Fruit fly (Drosophila melanogaster) whole organism, adult: Measurements from ENCODE around the gene CG13658.
A peak's percentile ranks its signal among the peaks of the same experiment; 100 is the strongest.

Source experiments
- CG11617 ChIP-seq: fragments of 200-800 bp; sonication (Bioruptor generic); optimal IDR thresholded peaks from 2 replicates; lab custom pipeline; 2017; ENCODE audit warnings: mild to moderate bottlenecking, missing biosample characterization, missing genetic modification reagents, missing genetic modification characterization
- CG12768 ChIP-seq: fragments of 200-800 bp; sonication (Bioruptor generic); optimal IDR thresholded peaks from 2 replicates; lab custom pipeline; 2017; ENCODE audit warnings: missing biosample characterization, missing genetic modification characterization, mild to moderate bottlenecking, moderate library complexity, missing genetic modification reagents
- CG14711 ChIP-seq: fragments of 200-800 bp; sonication (Bioruptor generic); optimal IDR thresholded peaks from 2 replicates; lab custom pipeline; 2018; ENCODE audit warnings: missing biosample characterization, mild to moderate bottlenecking, missing genetic modification characterization, moderate library complexity
- CG1620 ChIP-seq: fragments of 200-800 bp; sonication (Bioruptor generic); optimal IDR thresholded peaks from 2 replicates; lab custom pipeline; 2016; ENCODE audit warnings: missing biosample characterization, missing genetic modification characterization
- CG33017 ChIP-seq: fragments of 200-800 bp; sonication (Bioruptor generic); optimal IDR thresholded peaks from 2 replicates; lab custom pipeline; 2018; ENCODE audit warnings: missing biosample characterization, mild to moderate bottlenecking, missing genetic modification characterization, moderate library complexity
- CG5204 ChIP-seq: fragments of 200-800 bp; sonication (Bioruptor generic); optimal IDR thresholded peaks from 2 replicates; lab custom pipeline; 2016; ENCODE audit warnings: missing biosample characterization, missing genetic modification characterization
- CG7045 ChIP-seq: fragments of 200-800 bp; sonication (Bioruptor generic); optimal IDR thresholded peaks from 2 replicates; lab custom pipeline; 2017; ENCODE audit warnings: missing biosample characterization, mild to moderate bottlenecking, missing genetic modification characterization
- CG7101 ChIP-seq: fragments of 200-800 bp; sonication (Bioruptor generic); optimal IDR thresholded peaks from 2 replicates; lab custom pipeline; 2018; ENCODE audit warnings: missing biosample characterization, mild to moderate bottlenecking, missing genetic modification characterization, moderate library complexity
- Clk ChIP-seq: fragments of 200-800 bp; sonication (Bioruptor generic); optimal IDR thresholded peaks from 2 replicates; lab custom pipeline; 2017; ENCODE audit warnings: missing biosample characterization, missing genetic modification characterization
- Crg-1 ChIP-seq: fragments of 200-800 bp; sonication (Bioruptor generic); optimal IDR thresholded peaks from 2 replicates; lab custom pipeline; 2016; ENCODE audit warnings: missing biosample characterization, missing genetic modification characterization
- Hr96 ChIP-seq: fragments of 200-800 bp; sonication (Bioruptor generic); optimal IDR thresholded peaks from 2 replicates; lab custom pipeline; 2016; ENCODE audit warnings: missing biosample characterization, missing genetic modification characterization
- Mnt ChIP-seq: fragments of 200-800 bp; sonication (Bioruptor generic); optimal IDR thresholded peaks from 2 replicates; lab custom pipeline; 2016; ENCODE audit warnings: missing biosample characterization, mild to moderate bottlenecking, missing genetic modification characterization
- bab1 ChIP-seq: fragments of 200-800 bp; sonication (Bioruptor generic); optimal IDR thresholded peaks from 3 replicates; lab custom pipeline; 2019; ENCODE audit warnings: missing biosample characterization, mild to moderate bottlenecking, missing genetic modification characterization, moderate library complexity
- cic ChIP-seq: fragments of 200-800 bp; sonication (Bioruptor generic); optimal IDR thresholded peaks from 2 replicates; lab custom pipeline; 2017; ENCODE audit warnings: missing biosample characterization, mild to moderate bottlenecking, missing genetic modification characterization, moderate library complexity
- cnc ChIP-seq, 2 experiments: fragments of >200 bp; optimal IDR thresholded peaks; 2 replicates each; lab custom pipeline; 2017
- kay ChIP-seq: fragments of 200-800 bp; sonication (Bioruptor generic); peaks from one replicate; lab custom pipeline; 2016; ENCODE audit warnings: missing biosample characterization, missing genetic modification characterization, borderline replicate concordance
- ovo ChIP-seq: fragments of 200-800 bp; sonication (Bioruptor generic); optimal IDR thresholded peaks from 2 replicates; lab custom pipeline; 2016; ENCODE audit warnings: missing biosample characterization, missing genetic modification characterization
- pad ChIP-seq: fragments of 200-800 bp; sonication (Bioruptor generic); optimal IDR thresholded peaks from 3 replicates; lab custom pipeline; 2017; ENCODE audit warnings: missing biosample characterization, missing genetic modification characterization, mild to moderate bottlenecking, moderate library complexity, missing genetic modification reagents
- tj ChIP-seq: fragments of 200-800 bp; sonication (Bioruptor generic); optimal IDR thresholded peaks from 3 replicates; lab custom pipeline; 2017; ENCODE audit warnings: missing biosample characterization, mild to moderate bottlenecking, missing genetic modification characterization, moderate library complexity
- toe ChIP-seq: fragments of 200-800 bp; sonication (Bioruptor generic); optimal IDR thresholded peaks from 2 replicates; lab custom pipeline; 2016; ENCODE audit warnings: missing biosample characterization, missing genetic modification characterization

CG13658 gene

dm6 chr3R:25275276-25275675 lies 12.0 kb upstream of the CG13658 start:
- TF ChIP-seq Hr96 (GFP tag; lab: Kevin White, UChicago) (no peak), CG14711 (tag; lab: Kevin White, UChicago) (peak; percentile 22), kay (GFP tag; lab: Kevin White, UChicago) (peak; percentile 94), Clk (GFP tag; lab: Kevin White, UChicago) (no peak), ovo (GFP tag; lab: Kevin White, UChicago) (peak; percentile 20), CG7101 (peak; percentile 65), CG7045 (peak; percentile 80), pad (GFP tag; lab: Kevin White, UChicago) (peak; percentile 44), CG5204 (peak; percentile 34), CG11617 (GFP tag; lab: Kevin White, UChicago) (peak; percentile 62), bab1 (GFP tag; lab: Kevin White, UChicago) (no peak), tj (GFP tag; lab: Kevin White, UChicago) (no peak), CG33017 (peak; percentile 71), CG1620 (GFP tag; lab: Kevin White, UChicago) (no peak), CG12768 (GFP tag; lab: Kevin White, UChicago) (peak; percentile 58), cnc (optimal IDR thresholded peaks at IDR 0.05; lab: Kevin White, UChicago) (no peak), toe (no peak), Mnt (GFP tag; lab: Kevin White, UChicago) (peak; percentile 19), cic (GFP tag; lab: Kevin White, UChicago) (peak; percentile 97), Crg-1 (GFP tag; lab: Kevin White, UChicago) (peak; percentile 11)

dm6 chr3R:25277112-25277511 lies 10.2 kb upstream of the CG13658 start, which contains the start of gene CG10513:
CG10513 (minus strand) TSS chr3R:25277212.
- TF ChIP-seq CG7101 = no peak
- TF ChIP-seq CG1620 (GFP tag; lab: Kevin White, UChicago) = no peak
- TF ChIP-seq ovo (GFP tag; lab: Kevin White, UChicago) = no peak
- TF ChIP-seq Hr96 (GFP tag; lab: Kevin White, UChicago) = no peak
- no peak for TF ChIP-seq CG14711 (tag; lab: Kevin White, UChicago)
- no peak for TF ChIP-seq bab1 (GFP tag; lab: Kevin White, UChicago)
- TF ChIP-seq Mnt (GFP tag; lab: Kevin White, UChicago) = no peak
- TF ChIP-seq cnc (optimal IDR thresholded peaks at IDR 0.05; lab: Kevin White, UChicago) = no peak
- TF ChIP-seq cic (GFP tag; lab: Kevin White, UChicago) = no peak
- TF ChIP-seq Crg-1 (GFP tag; lab: Kevin White, UChicago) = no peak
- no peak for TF ChIP-seq pad (GFP tag; lab: Kevin White, UChicago)
- TF ChIP-seq CG5204 = no peak
- no peak for TF ChIP-seq tj (GFP tag; lab: Kevin White, UChicago)
- TF ChIP-seq CG12768 (GFP tag; lab: Kevin White, UChicago) = no peak

- no peak for TF ChIP-seq CG11617 (GFP tag; lab: Kevin White, UChicago)
- TF ChIP-seq Clk (GFP tag; lab: Kevin White, UChicago) = no peak
- TF ChIP-seq CG7101 = peak; percentile 57
- TF ChIP-seq CG5204 = no peak
- TF ChIP-seq cnc (optimal IDR thresholded peaks at IDR 0.05; lab: Kevin White, UChicago) = no peak
- no peak for TF ChIP-seq tj (GFP tag; lab: Kevin White, UChicago)
- TF ChIP-seq toe = no peak
- TF ChIP-seq CG33017 = peak; percentile 45
- peak; percentile 65 for TF ChIP-seq cic (GFP tag; lab: Kevin White, UChicago)
- TF ChIP-seq kay (GFP tag; lab: Kevin White, UChicago) = peak; percentile 90
- no peak for TF ChIP-seq CG1620 (GFP tag; lab: Kevin White, UChicago)
- TF ChIP-seq Crg-1 (GFP tag; lab: Kevin White, UChicago) = no peak
- TF ChIP-seq bab1 (GFP tag; lab: Kevin White, UChicago) = no peak
- peak; percentile 33 for TF ChIP-seq Mnt (GFP tag; lab: Kevin White, UChicago)
- peak; percentile 23 for TF ChIP-seq ovo (GFP tag; lab: Kevin White, UChicago)
- peak; percentile 50 for TF ChIP-seq CG7045
- TF ChIP-seq CG12768 (GFP tag; lab: Kevin White, UChicago) = peak; percentile 53
- no peak for TF ChIP-seq CG14711 (tag; lab: Kevin White, UChicago)
- no peak for TF ChIP-seq pad (GFP tag; lab: Kevin White, UChicago)
- no peak for TF ChIP-seq Hr96 (GFP tag; lab: Kevin White, UChicago)
These were observed 7.4 kb upstream of the CG13658 start, which contains the start of gene CG10514 for dm6 chr3R:25279796-25280350. CG10514 (minus strand) TSS chr3R:25279846.

dm6 chr3R:25281165-25281564 lies 6.1 kb upstream of the CG13658 start, which contains the start of gene CG11892:
CG11892 (plus strand) TSS chr3R:25281548.
- peak; percentile 87 for TF ChIP-seq CG7101
- TF ChIP-seq toe = no peak
- peak; percentile 67 for TF ChIP-seq Mnt (GFP tag; lab: Kevin White, UChicago)
- peak; percentile 30 for TF ChIP-seq ovo (GFP tag; lab: Kevin White, UChicago)
- peak; percentile 64 for TF ChIP-seq CG14711 (tag; lab: Kevin White, UChicago)
- TF ChIP-seq CG5204 = peak; percentile 28
- TF ChIP-seq CG33017 = peak; percentile 89
- TF ChIP-seq CG11617 (GFP tag; lab: Kevin White, UChicago) = peak; percentile 82
- no peak for TF ChIP-seq bab1 (GFP tag; lab: Kevin White, UChicago)
- peak; percentile 93 for TF ChIP-seq cic (GFP tag; lab: Kevin White, UChicago)
- peak; percentile 93 for TF ChIP-seq CG7045
- no peak for TF ChIP-seq cnc (optimal IDR thresholded peaks at IDR 0.05; lab: Kevin White, UChicago)
- TF ChIP-seq Crg-1 (GFP tag; lab: Kevin White, UChicago) = peak; percentile 20
- no peak for TF ChIP-seq CG1620 (GFP tag; lab: Kevin White, UChicago)
- peak; percentile 89 for TF ChIP-seq CG12768 (GFP tag; lab: Kevin White, UChicago)
- TF ChIP-seq kay (GFP tag; lab: Kevin White, UChicago) = peak; percentile 93
- peak; percentile 72 for TF ChIP-seq Clk (GFP tag; lab: Kevin White, UChicago)
- TF ChIP-seq tj (GFP tag; lab: Kevin White, UChicago) = peak; percentile 39
- no peak for TF ChIP-seq Hr96 (GFP tag; lab: Kevin White, UChicago)
- peak; percentile 68 for TF ChIP-seq pad (GFP tag; lab: Kevin White, UChicago)

dm6 chr3R:25283209-25283670 lies 4.0 kb upstream of the CG13658 start, which contains the start of gene CG31300:
CG31300 (plus strand) TSS chr3R:25283620.
- TF ChIP-seq cic (GFP tag; lab: Kevin White, UChicago) (peak; percentile 65), CG1620 (GFP tag; lab: Kevin White, UChicago) (no peak), ovo (GFP tag; lab: Kevin White, UChicago) (no peak), CG7101 (peak; percentile 14), CG14711 (tag; lab: Kevin White, UChicago) (peak; percentile 33), Clk (GFP tag; lab: Kevin White, UChicago) (no peak), CG12768 (GFP tag; lab: Kevin White, UChicago) (peak; percentile 3)
